Worm (Caenorhabditis elegans) whole organism, midembryonic: Measurements from ENCODE around the gene cut-4.

Experiments used
- T22C8.4 ChIP-seq: fragments of 200-800 bp; sonication (Bioruptor generic); IDR thresholded peaks from 2 replicates; pipeline ENCODE4 v1.3.6; 2022; ENCODE audit warnings: missing genetic modification characterization, missing compliant biosample characterization
- cog-1 ChIP-seq: sonication (generic microtip); optimal IDR thresholded peaks from 2 replicates; lab custom pipeline; 2016; ENCODE audit warnings: missing genetic modification characterization, missing compliant biosample characterization
- flt-1 ChIP-seq: fragments of 200-800 bp; sonication (Bioruptor generic); IDR thresholded peaks from 2 replicates; pipeline ENCODE4 v1.3.6; 2022; ENCODE audit warnings: missing genetic modification characterization, missing compliant biosample characterization
- med-1 ChIP-seq: sonication (generic microtip); optimal IDR thresholded peaks from 2 replicates; lab custom pipeline; 2017; ENCODE audit warnings: missing genetic modification characterization, mild to moderate bottlenecking, missing compliant biosample characterization, antibody characterized with exemption, missing genetic modification reagents; ENCODE audit not compliant: insufficient read depth
- ref-1 ChIP-seq: fragments of 200-800 bp; sonication (Bioruptor generic); conservative IDR thresholded peaks from 2 replicates; pipeline ENCODE4 v1.3.6; 2022; ENCODE audit warnings: missing genetic modification reagents, missing genetic modification characterization, missing compliant biosample characterization
- tab-1 ChIP-seq: fragments of 200-800 bp; sonication (Bioruptor generic); IDR thresholded peaks from 2 replicates; pipeline ENCODE4 v1.3.6; 2022; ENCODE audit warnings: missing genetic modification characterization, missing compliant biosample characterization
- ztf-23 ChIP-seq: fragments of 200-800 bp; sonication (Bioruptor generic); IDR thresholded peaks from 2 replicates; pipeline ENCODE4 v1.3.6; 2022; ENCODE audit warnings: missing genetic modification reagents, missing genetic modification characterization, missing compliant biosample characterization
- ztf-29 ChIP-seq: fragments of 200-800 bp; sonication (Bioruptor generic); IDR thresholded peaks from 2 replicates; pipeline ENCODE4 v1.3.6; 2022; ENCODE audit warnings: missing genetic modification reagents, missing genetic modification characterization, missing compliant biosample characterization

ce11 chrII:10395303-10395757 is 40.6 kb upstream of the cut-4 start, which contains the start of gene T09F3.4:
- TF ChIP-seq med-1 (GFP tag; lab: Kevin White, UChicago) (no peak), ref-1 (GFP tag; lab: Robert Waterston, UW) (no peak), cog-1 (tag; lab: Kevin White, UChicago) (no peak), T22C8.4 (GFP tag; lab: Robert Waterston, UW) (no peak), flt-1 (GFP tag; lab: Robert Waterston, UW) (no peak), tab-1 (GFP tag; lab: Robert Waterston, UW) (no peak), ztf-29 (GFP tag; lab: Robert Waterston, UW) (no peak), ztf-23 (GFP tag; lab: Robert Waterston, UW) (no peak)
